Fruit fly (Drosophila melanogaster) S2 (cell line): Measurements from ENCODE around the gene Cyp4s3.

Experiments used
- CG8478 ChIP-seq: fragments of >200 bp; optimal IDR thresholded peaks from 2 replicates; lab custom pipeline; 2018
- CTCF ChIP-seq, 2 experiments: fragments of >200 bp; optimal IDR thresholded peaks; 2 replicates each; lab custom pipeline; 2018

- no peak for TF ChIP-seq CTCF (optimal IDR thresholded peaks at IDR 0.05; lab: Kevin White, UChicago)
- no peak for TF ChIP-seq CG8478 (lab: Kevin White, UChicago)
Observed at dm6 chrX:15120116-15120515, 3.8 kb upstream of the Cyp4s3 start.
